Worm (Caenorhabditis elegans) whole organism, L4/young adult: ENCODE measurements around the gene K04A8.20.

Experiments
- W03F9.2 ChIP-seq: fragments of 150-350 bp; optimal IDR thresholded peaks from 2 replicates; lab custom pipeline; 2014; ENCODE audit warnings: missing biosample characterization, missing genetic modification characterization
- dao-5 ChIP-seq: sonication (generic microtip); optimal IDR thresholded peaks from 2 replicates; lab custom pipeline; 2016; ENCODE audit warnings: missing genotype, missing genetic modification characterization, moderate library complexity, missing compliant biosample characterization
- him-1 ChIP-seq: sonication (generic microtip); optimal IDR thresholded peaks from 2 replicates; lab custom pipeline; 2016; ENCODE audit warnings: missing genotype, missing genetic modification reagents, missing genetic modification characterization, missing compliant biosample characterization

DNA sequence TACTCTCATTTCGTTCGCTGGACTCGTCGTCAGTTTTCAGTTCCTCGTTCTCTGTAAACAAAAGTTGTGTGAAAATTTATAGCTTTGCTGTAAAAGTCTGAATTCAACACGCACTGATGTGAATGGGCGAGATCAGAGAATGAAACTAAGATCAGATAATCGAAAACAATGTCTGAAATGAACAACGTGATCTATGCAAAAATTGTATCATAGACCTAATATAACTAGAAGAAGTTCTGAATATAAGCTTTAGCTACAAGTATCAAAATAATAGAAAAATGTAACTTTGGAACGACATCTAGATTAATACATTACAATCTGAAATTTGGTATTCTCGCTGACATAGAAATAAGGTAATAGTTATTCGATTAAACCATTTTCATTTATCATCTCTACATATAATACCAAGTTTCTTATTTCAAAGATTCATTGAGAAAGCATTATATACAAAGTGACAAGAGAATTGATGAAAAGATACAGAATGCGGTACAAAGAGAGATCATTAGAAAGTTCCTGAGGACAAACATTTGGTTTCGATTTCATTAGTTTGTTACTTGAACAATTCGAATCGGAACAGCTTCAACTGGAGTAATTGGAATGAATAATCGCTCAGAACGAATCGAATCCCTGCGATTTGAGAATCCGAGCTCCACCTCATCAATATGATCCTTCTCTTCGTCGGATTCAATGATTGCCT, 45.0 kb upstream of the K04A8.20 start, which contains the start of gene moc-2:
- TF ChIP-seq W03F9.2 (no peak), him-1 (tag; lab: Kevin White, UChicago) (no peak), dao-5 (tag; lab: Kevin White, UChicago) (no peak)
